Worm (Caenorhabditis elegans): ENCODE data around the gene K12H4.2.

DNA sequence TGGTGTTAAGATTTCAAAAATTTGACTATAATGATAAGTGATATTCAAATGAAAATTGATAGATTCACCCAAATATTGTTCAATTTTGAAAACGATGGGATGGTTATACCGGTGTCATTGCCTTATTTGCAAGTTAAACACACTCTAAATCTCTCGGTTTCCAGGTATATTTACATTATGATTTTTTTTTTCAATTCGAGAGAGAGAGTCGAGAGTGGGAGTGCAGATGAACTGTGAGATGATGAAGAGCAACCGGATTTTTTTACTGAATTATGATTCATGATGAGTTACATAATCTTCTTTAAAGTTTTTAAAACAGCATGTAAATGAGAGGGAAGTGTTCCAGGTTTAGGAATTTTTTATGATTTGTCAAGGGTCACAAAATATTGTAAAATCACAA is 14.0 kb upstream of the K12H4.2 start, which contains the start of gene F44B9.10:
- TF ChIP-seq tag-97 (GFP tag; IDR thresholded peaks at IDR 0.05) (no peak), nhr-237 (tag; optimal IDR thresholded peaks at IDR 0.05) (no peak), nhr-25 (tag; optimal IDR thresholded peaks at IDR 0.05; ENCODE audit: borderline replicate concordance, insufficient read depth) (no peak), mdl-1 (tag; optimal IDR thresholded peaks at IDR 0.05) (no peak), zfp-2 (tag; optimal IDR thresholded peaks at IDR 0.05) (no peak), F49E8.2 (tag; optimal IDR thresholded peaks at IDR 0.05; ENCODE audit: borderline replicate concordance) (no peak), aha-1 (tag) (no peak)

All from whole organism, L4 larva.